Fruit fly (Drosophila melanogaster) whole organism, embryonic: ENCODE results near the gene RpS15Aa.

ENCODE experiments used
- Antp ChIP-seq: fragments of 200-800 bp; sonication (Bioruptor generic); optimal IDR thresholded peaks from 3 replicates; lab custom pipeline; 2016; ENCODE audit warnings: missing biosample characterization, missing genetic modification characterization
- Bdp1 ChIP-seq: fragments of 200-800 bp; sonication (Bioruptor generic); optimal IDR thresholded peaks from 3 replicates; lab custom pipeline; 2016; ENCODE audit warnings: missing biosample characterization, missing genetic modification characterization
- CG10654 ChIP-seq: fragments of 200-800 bp; sonication (Bioruptor generic); optimal IDR thresholded peaks from 2 replicates; lab custom pipeline; 2016; ENCODE audit warnings: missing biosample characterization, missing genetic modification characterization
- CG12071 ChIP-seq: fragments of 200-800 bp; sonication (Bioruptor generic); optimal IDR thresholded peaks from 3 replicates; lab custom pipeline; 2018; ENCODE audit warnings: missing biosample characterization, mild to moderate bottlenecking, missing genetic modification characterization
- CG12659 ChIP-seq: fragments of 200-800 bp; sonication (Bioruptor generic); optimal IDR thresholded peaks from 3 replicates; lab custom pipeline; 2017; ENCODE audit warnings: mild to moderate bottlenecking, missing biosample characterization, missing genetic modification reagents, missing genetic modification characterization
- CG12942 ChIP-seq: fragments of 200-800 bp; sonication (Bioruptor generic); optimal IDR thresholded peaks from 3 replicates; lab custom pipeline; 2016; ENCODE audit warnings: missing biosample characterization, missing genetic modification characterization
- CG15601 ChIP-seq: fragments of 200-800 bp; sonication (Bioruptor generic); optimal IDR thresholded peaks from 3 replicates; lab custom pipeline; 2019; ENCODE audit warnings: missing biosample characterization, mild to moderate bottlenecking, missing genetic modification characterization, moderate library complexity
- CG16815 ChIP-seq: fragments of 200-800 bp; sonication (Bioruptor generic); optimal IDR thresholded peaks from 3 replicates; lab custom pipeline; 2017; ENCODE audit warnings: missing biosample characterization, mild to moderate bottlenecking, missing genetic modification characterization
- CG17186 ChIP-seq: fragments of 200-800 bp; sonication (Bioruptor generic); optimal IDR thresholded peaks from 3 replicates; lab custom pipeline; 2017; ENCODE audit warnings: missing biosample characterization, missing genetic modification reagents, missing genetic modification characterization
- CG17829 ChIP-seq: fragments of 200-800 bp; optimal IDR thresholded peaks from 2 replicates; lab custom pipeline; 2019; ENCODE audit warnings: missing biosample characterization, mild to moderate bottlenecking, missing genetic modification characterization, moderate library complexity
- CG18599 ChIP-seq: fragments of 200-800 bp; sonication (Bioruptor generic); optimal IDR thresholded peaks from 3 replicates; lab custom pipeline; 2017; ENCODE audit warnings: missing biosample characterization, missing genetic modification characterization, mild to moderate bottlenecking, moderate library complexity, missing genetic modification reagents
- CG2199 ChIP-seq: fragments of 200-800 bp; sonication (Bioruptor generic); IDR thresholded peaks from 3 replicates; pipeline ENCODE4 v1.3.6; 2022; ENCODE audit warnings: missing biosample characterization, missing genetic modification characterization
- CG30403 ChIP-seq: fragments of 200-800 bp; sonication (Bioruptor generic); optimal IDR thresholded peaks from 3 replicates; lab custom pipeline; 2016; ENCODE audit warnings: missing biosample characterization, missing genetic modification characterization
- CG3065 ChIP-seq: fragments of 200-800 bp; sonication (Bioruptor generic); optimal IDR thresholded peaks from 2 replicates; lab custom pipeline; 2016; ENCODE audit warnings: missing biosample characterization, missing genetic modification characterization
- CG31365 ChIP-seq: fragments of 200-800 bp; sonication (Bioruptor generic); optimal IDR thresholded peaks from 2 replicates; lab custom pipeline; 2018; ENCODE audit warnings: missing biosample characterization, mild to moderate bottlenecking, missing genetic modification characterization
- CG34224 ChIP-seq: fragments of 200-800 bp; sonication (Bioruptor generic); IDR thresholded peaks from 3 replicates; pipeline ENCODE4 v1.3.6; 2022; ENCODE audit warnings: missing biosample characterization, missing genetic modification characterization; ENCODE audit not compliant: partially characterized antibody
- CG34422 ChIP-seq: fragments of 200-800 bp; sonication (Bioruptor generic); IDR thresholded peaks from 3 replicates; pipeline ENCODE4 v1.3.6; 2022; ENCODE audit warnings: missing biosample characterization, missing genetic modification characterization
- CG3995 ChIP-seq: fragments of 200-800 bp; sonication (Bioruptor generic); optimal IDR thresholded peaks from 3 replicates; lab custom pipeline; 2016; ENCODE audit warnings: missing biosample characterization, missing genetic modification characterization
- CG4282 ChIP-seq: fragments of 200-800 bp; sonication (Bioruptor generic); optimal IDR thresholded peaks from 2 replicates; lab custom pipeline; 2016; ENCODE audit warnings: missing biosample characterization, missing genetic modification characterization
- CG6683 ChIP-seq: fragments of 200-800 bp; sonication (Bioruptor generic); optimal IDR thresholded peaks from 2 replicates; lab custom pipeline; 2017; ENCODE audit warnings: missing biosample characterization, mild to moderate bottlenecking, missing genetic modification characterization, missing genetic modification reagents
- CG7357 ChIP-seq: fragments of 200-800 bp; sonication (Bioruptor generic); IDR thresholded peaks from 3 replicates; pipeline ENCODE4 v1.3.6; 2022; ENCODE audit warnings: missing biosample characterization, missing genetic modification characterization
- CG8765 ChIP-seq: fragments of 200-800 bp; sonication (Bioruptor generic); IDR thresholded peaks from 2 replicates; pipeline ENCODE4 v1.3.6; 2022; ENCODE audit warnings: missing biosample characterization, missing genetic modification characterization
- CG9876 ChIP-seq: fragments of 200-800 bp; sonication (Bioruptor generic); optimal IDR thresholded peaks from 2 replicates; lab custom pipeline; 2016; ENCODE audit warnings: missing biosample characterization, missing genetic modification characterization
- CTCF ChIP-seq: fragments of 200-800 bp; sonication (Bioruptor generic); optimal IDR thresholded peaks from 2 replicates; lab custom pipeline; 2017; ENCODE audit warnings: missing biosample characterization, mild to moderate bottlenecking, missing genetic modification characterization, moderate library complexity
- CoRest ChIP-seq: fragments of 200-800 bp; sonication (Bioruptor generic); optimal IDR thresholded peaks from 3 replicates; lab custom pipeline; 2018; ENCODE audit warnings: missing biosample characterization, mild to moderate bottlenecking, missing genetic modification characterization, moderate library complexity
- Hmr ChIP-seq: fragments of 200-800 bp; sonication (Bioruptor generic); optimal IDR thresholded peaks from 3 replicates; lab custom pipeline; 2017; ENCODE audit warnings: mild to moderate bottlenecking, missing biosample characterization, missing genetic modification reagents, missing genetic modification characterization
- Hr78 ChIP-seq, 2 experiments: fragments of 200-800 bp in 1 of 2; fragments of >200 bp in 1 of 2; sonication (Bioruptor generic) in 1 of 2; optimal IDR thresholded peaks; 2 replicates each; lab custom pipeline; 2017 to 2019; ENCODE audit warnings: missing biosample characterization in 2 of 2, missing genetic modification characterization in 2 of 2, mild to moderate bottlenecking in 1 of 2, moderate library complexity in 1 of 2
- Jarid2 ChIP-seq: fragments of 200-800 bp; sonication (Bioruptor generic); optimal IDR thresholded peaks from 3 replicates; lab custom pipeline; 2017; ENCODE audit warnings: mild to moderate bottlenecking, missing biosample characterization, missing genetic modification reagents, missing genetic modification characterization
- Mes4 ChIP-seq: fragments of 200-800 bp; sonication (Bioruptor generic); optimal IDR thresholded peaks from 2 replicates; lab custom pipeline; 2016; ENCODE audit warnings: missing biosample characterization, missing genetic modification characterization
- NfI ChIP-seq: fragments of 200-800 bp; sonication (Bioruptor generic); optimal IDR thresholded peaks from 3 replicates; lab custom pipeline; 2018; ENCODE audit warnings: missing biosample characterization, mild to moderate bottlenecking, missing genetic modification characterization, moderate library complexity
- PHDP ChIP-seq: fragments of 200-800 bp; sonication (Bioruptor generic); optimal IDR thresholded peaks from 3 replicates; lab custom pipeline; 2018; ENCODE audit warnings: missing biosample characterization, mild to moderate bottlenecking, missing genetic modification characterization, moderate library complexity
- Sin3A ChIP-seq: fragments of >200 bp; optimal IDR thresholded peaks from 2 replicates; lab custom pipeline; 2018
- Xbp1 ChIP-seq: fragments of 200-800 bp; sonication (Bioruptor generic); optimal IDR thresholded peaks from 3 replicates; lab custom pipeline; 2016; ENCODE audit warnings: missing biosample characterization, mild to moderate bottlenecking, missing genetic modification characterization
- amos ChIP-seq: fragments of 200-800 bp; sonication (Bioruptor generic); IDR thresholded peaks from 2 replicates; pipeline ENCODE4 v1.3.6; 2022; ENCODE audit warnings: missing biosample characterization, missing genetic modification characterization; ENCODE audit not compliant: partially characterized antibody
- chif ChIP-seq, 2 experiments: fragments of 200-800 bp; sonication (Bioruptor generic); optimal IDR thresholded peaks; 3 replicates each; lab custom pipeline; 2016; ENCODE audit warnings: missing biosample characterization in 2 of 2, missing genetic modification characterization in 2 of 2
- chm ChIP-seq: fragments of 200-800 bp; sonication (Bioruptor generic); IDR thresholded peaks from 2 replicates; pipeline ENCODE4 v1.3.6; 2022; ENCODE audit warnings: missing biosample characterization, missing genetic modification characterization
- danr ChIP-seq: fragments of 200-800 bp; sonication (Bioruptor generic); IDR thresholded peaks from 2 replicates; pipeline ENCODE4 v1.3.6; 2022; ENCODE audit warnings: missing biosample characterization, missing genetic modification characterization
- dmrt99B ChIP-seq: fragments of 200-800 bp; sonication (Bioruptor generic); optimal IDR thresholded peaks from 2 replicates; lab custom pipeline; 2018; ENCODE audit warnings: missing biosample characterization, mild to moderate bottlenecking, missing genetic modification characterization, moderate library complexity
- gcm2 ChIP-seq: fragments of 200-800 bp; sonication (Bioruptor generic); optimal IDR thresholded peaks from 2 replicates; lab custom pipeline; 2016; ENCODE audit warnings: missing biosample characterization, missing genetic modification characterization
- insv ChIP-seq, 2 experiments: fragments of 200-800 bp; sonication (Bioruptor generic); optimal IDR thresholded peaks; 3 replicates each; lab custom pipeline; 2016 to 2018; ENCODE audit warnings: missing biosample characterization in 2 of 2, missing genetic modification characterization in 2 of 2
- jumu ChIP-seq: fragments of 200-800 bp; sonication (Bioruptor generic); optimal IDR thresholded peaks from 3 replicates; lab custom pipeline; 2016; ENCODE audit warnings: missing biosample characterization, missing genetic modification characterization
- mam ChIP-seq: fragments of 200-800 bp; sonication (Bioruptor generic); optimal IDR thresholded peaks from 3 replicates; lab custom pipeline; 2016; ENCODE audit warnings: missing biosample characterization, missing genetic modification characterization
- mirr ChIP-seq: fragments of 200-800 bp; sonication (Bioruptor generic); optimal IDR thresholded peaks from 3 replicates; lab custom pipeline; 2018; ENCODE audit warnings: missing biosample characterization, mild to moderate bottlenecking, missing genetic modification characterization
- pros ChIP-seq: fragments of 200-800 bp; sonication (Bioruptor generic); optimal IDR thresholded peaks from 3 replicates; lab custom pipeline; 2019; ENCODE audit warnings: missing biosample characterization, mild to moderate bottlenecking, missing genetic modification characterization, moderate library complexity
- sens-2 ChIP-seq: fragments of 200-800 bp; sonication (Bioruptor generic); IDR thresholded peaks from 2 replicates; pipeline ENCODE4 v1.3.6; 2022; ENCODE audit warnings: missing biosample characterization, missing genetic modification characterization
- stwl ChIP-seq: fragments of 200-800 bp; sonication (Bioruptor generic); optimal IDR thresholded peaks from 3 replicates; lab custom pipeline; 2018; ENCODE audit warnings: missing biosample characterization, mild to moderate bottlenecking, missing genetic modification characterization, moderate library complexity
- sug ChIP-seq: fragments of 200-800 bp; optimal IDR thresholded peaks from 2 replicates; lab custom pipeline; 2019; ENCODE audit warnings: missing biosample characterization, mild to moderate bottlenecking, missing genetic modification characterization, moderate library complexity
- vvl ChIP-seq: fragments of 200-800 bp; sonication (Bioruptor generic); IDR thresholded peaks from 2 replicates; pipeline ENCODE4 v1.3.6; 2022; ENCODE audit warnings: missing biosample characterization, missing genetic modification characterization
- zen ChIP-seq: fragments of 200-800 bp; sonication (Bioruptor generic); optimal IDR thresholded peaks from 3 replicates; lab custom pipeline; 2018; ENCODE audit warnings: missing biosample characterization, mild to moderate bottlenecking, missing genetic modification characterization, moderate library complexity
- zfh1 ChIP-seq: fragments of 200-800 bp; sonication (Bioruptor generic); IDR thresholded peaks from 3 replicates; pipeline ENCODE4 v1.3.6; 2022; ENCODE audit warnings: missing biosample characterization, missing genetic modification characterization

The RpS15Aa gene

dm6 chrX:13334434-13335146, 2.9 kb downstream of the RpS15Aa start (continued):
- TF ChIP-seq CG34422 (GFP tag; lab: Robert Waterston, UW) (no peak), sens-2 (GFP tag; lab: Robert Waterston, UW) (0 out of 2 replicates have a peak, but pooled peaks have one; percentile 28), CoRest (tag; lab: Kevin White, UChicago) (peak; percentile 1), NfI (GFP tag; lab: Kevin White, UChicago) (peak; percentile 47), zen (no peak), CG2199 (no peak), CG3065 (GFP tag; lab: Kevin White, UChicago) (no peak), CG8765 (no peak), stwl (tag; lab: Kevin White, UChicago) (peak; percentile 96), mam (peak; percentile 47), CG16815 (GFP tag; lab: Kevin White, UChicago) (no peak), Xbp1 (GFP tag; lab: Kevin White, UChicago) (peak; percentile 41), Jarid2 (GFP tag; lab: Kevin White, UChicago) (no peak), CG12071 (no peak), CG7357 (GFP tag; lab: Robert Waterston, UW) (no peak), CG6683 (GFP tag; lab: Kevin White, UChicago) (no peak), jumu (peak; percentile 59), gcm2 (GFP tag; lab: Kevin White, UChicago) (no peak), CG12659 (GFP tag; lab: Kevin White, UChicago) (peak; percentile 51), CG12942 (GFP tag; lab: Kevin White, UChicago) (peak; percentile 33), mirr (GFP tag; lab: Kevin White, UChicago) (peak; percentile 83), CG17829 (tag; lab: Kevin White, UChicago) (peak; percentile 15), chif (GFP tag; optimal IDR thresholded peaks at IDR 0.05; lab: Kevin White, UChicago) (peak in 1 of 2 experiments; percentile 15), CG34224 (GFP tag; lab: Robert Waterston, UW) (peak; percentile 13; the same call in 1 of the 3 replicates), chm (GFP tag; lab: Robert Waterston, UW) (peak; percentile 27; the same call in 1 of the 2 replicates), CG9876 (GFP tag; lab: Kevin White, UChicago) (no peak), Hr78 (GFP tag; optimal IDR thresholded peaks at IDR 0.05; lab: Kevin White, UChicago) (peak in 1 of 2 experiments; percentile 91), dmrt99B (tag; lab: Kevin White, UChicago) (no peak), Sin3A (lab: Kevin White, UChicago) (no peak), CG30403 (GFP tag; lab: Kevin White, UChicago) (no peak), zfh1 (GFP tag; lab: Robert Waterston, UW) (peak; percentile 40; the same call in 1 of the 3 replicates), CG15601 (tag; lab: Kevin White, UChicago) (peak; percentile 84), danr (GFP tag; lab: Robert Waterston, UW) (no peak), Mes4 (GFP tag; lab: Kevin White, UChicago) (peak; percentile 5), Bdp1 (GFP tag; lab: Kevin White, UChicago) (peak; percentile 5), CTCF (GFP tag; lab: Kevin White, UChicago) (peak; percentile 29), CG17186 (GFP tag; lab: Kevin White, UChicago) (no peak), CG10654 (GFP tag; lab: Kevin White, UChicago) (peak; percentile 25), pros (GFP tag; lab: Kevin White, UChicago) (no peak), amos (GFP tag; lab: Robert Waterston, UW) (peak; percentile 44; the same call in 1 of the 2 replicates), PHDP (tag; lab: Kevin White, UChicago) (peak; percentile 3), CG18599 (GFP tag; lab: Kevin White, UChicago) (peak; percentile 36), insv (GFP tag; optimal IDR thresholded peaks at IDR 0.05; lab: Kevin White, UChicago) (peak in 1 of 2 experiments; percentile 4), vvl (GFP tag; lab: Robert Waterston, UW) (0 out of 2 replicates have a peak, but pooled peaks have one; percentile 9), Antp (GFP tag; lab: Kevin White, UChicago) (peak; percentile 33), sug (tag; lab: Kevin White, UChicago) (peak; percentile 94), Hmr (GFP tag; lab: Kevin White, UChicago) (peak; percentile 51), CG4282 (GFP tag; lab: Kevin White, UChicago) (no peak), CG3995 (GFP tag; lab: Kevin White, UChicago) (no peak), CG31365 (tag; lab: Kevin White, UChicago) (peak; percentile 18)
